Worm (Caenorhabditis elegans) whole organism, L4 larva: ENCODE results near the gene Y102A11A.3.

Experiments
- F37D6.2 ChIP-seq: sonication (generic microtip); optimal IDR thresholded peaks from 2 replicates; lab custom pipeline; 2016; ENCODE audit warnings: mild to moderate bottlenecking, missing genetic modification characterization, missing compliant biosample characterization
- F44E2.7 ChIP-seq: fragments of 200-800 bp; sonication (Bioruptor generic); IDR thresholded peaks from 2 replicates; pipeline ENCODE4 v2.1.2; 2022; ENCODE audit warnings: missing genetic modification characterization, missing compliant biosample characterization
- ZK337.2 ChIP-seq: fragments of 200-800 bp; sonication (Bioruptor generic); IDR thresholded peaks from 2 replicates; pipeline ENCODE4 v1.3.6; 2022; ENCODE audit warnings: missing genetic modification reagents, missing genetic modification characterization, missing compliant biosample characterization
- aha-1 ChIP-seq: fragments of 150-350 bp; peaks from one replicate; lab custom pipeline; 2014; ENCODE audit warnings: missing biosample characterization, missing genetic modification characterization
- ama-1 ChIP-seq: fragments of 150-350 bp; optimal IDR thresholded peaks from 2 replicates; lab custom pipeline; 2014; ENCODE audit warnings: inconsistent platforms, mixed read lengths
- ceh-20 ChIP-seq: fragments of 200-800 bp; sonication (Bioruptor generic); IDR thresholded peaks from 2 replicates; pipeline ENCODE4 v1.3.6; 2022; ENCODE audit warnings: missing genetic modification reagents, missing genetic modification characterization, missing compliant biosample characterization
- ceh-28 ChIP-seq: fragments of 150-350 bp; optimal IDR thresholded peaks from 2 replicates; lab custom pipeline; 2014; ENCODE audit warnings: missing biosample characterization, missing genetic modification reagents, missing genetic modification characterization
- ceh-44 ChIP-seq: fragments of 200-800 bp; sonication (Bioruptor generic); IDR thresholded peaks from 2 replicates; pipeline ENCODE4 v1.3.6; 2022; ENCODE audit warnings: missing genetic modification reagents, missing genetic modification characterization, missing compliant biosample characterization
- ceh-62 ChIP-seq: sonication (generic microtip); optimal IDR thresholded peaks from 2 replicates; lab custom pipeline; 2017; ENCODE audit warnings: missing biosample characterization, missing genetic modification characterization
- ces-1 ChIP-seq: fragments of 150-350 bp; sonication (generic microtip); optimal IDR thresholded peaks from 4 replicates; lab custom pipeline; 2014; ENCODE audit warnings: missing biosample characterization, missing genetic modification reagents, missing genetic modification characterization
- daf-16 ChIP-seq, 3 experiments: sonication (generic microtip); optimal IDR thresholded peaks; 2 replicates each; lab custom pipeline; 2016 to 2017; ENCODE audit warnings: missing genetic modification characterization in 3 of 3, missing genetic modification reagents in 3 of 3, mild to moderate bottlenecking in 2 of 3, missing compliant biosample characterization in 2 of 3, missing biosample characterization in 1 of 3, moderate library complexity in 1 of 3
- daf-8 ChIP-seq: fragments of 200-800 bp; sonication (Bioruptor generic); IDR thresholded peaks from 2 replicates; pipeline ENCODE4 v1.3.6; 2022; ENCODE audit warnings: missing genetic modification characterization, missing compliant biosample characterization
- dmd-8 ChIP-seq: fragments of 200-800 bp; sonication (Bioruptor generic); IDR thresholded peaks from 2 replicates; pipeline ENCODE4 v1.3.6; 2022; ENCODE audit warnings: missing genetic modification characterization, missing compliant biosample characterization
- dpl-1 ChIP-seq: fragments of 150-350 bp; optimal IDR thresholded peaks from 2 replicates; lab custom pipeline; 2014; ENCODE audit warnings: missing biosample characterization, missing genetic modification reagents, missing genetic modification characterization
- duxl-1 ChIP-seq: sonication (generic microtip); optimal IDR thresholded peaks from 2 replicates; lab custom pipeline; 2016; ENCODE audit warnings: mild to moderate bottlenecking, missing genetic modification characterization, moderate library complexity, missing compliant biosample characterization; ENCODE audit not compliant: poor library complexity
- fkh-10 ChIP-seq: fragments of 150-350 bp; optimal IDR thresholded peaks from 2 replicates; lab custom pipeline; 2014; ENCODE audit warnings: missing biosample characterization, missing genetic modification reagents, missing genetic modification characterization
- lin-15B ChIP-seq: fragments of 150-350 bp; sonication (generic microtip); optimal IDR thresholded peaks from 3 replicates; lab custom pipeline; 2014; ENCODE audit warnings: missing biosample characterization, missing genetic modification characterization
- lin-38 ChIP-seq: fragments of 200-800 bp; sonication (Bioruptor generic); IDR thresholded peaks from 2 replicates; pipeline ENCODE4 v1.3.6; 2022; ENCODE audit warnings: missing genetic modification reagents, missing genetic modification characterization, missing compliant biosample characterization
- lsy-2 ChIP-seq, 2 experiments: fragments of 150-350 bp in 1 of 2; sonication (generic microtip) in 1 of 2; optimal IDR thresholded peaks; 2 replicates each; lab custom pipeline; 2014 to 2017; ENCODE audit warnings: missing biosample characterization in 2 of 2, missing genetic modification characterization in 2 of 2
- mes-2 ChIP-seq: sonication (generic microtip); optimal IDR thresholded peaks from 2 replicates; lab custom pipeline; 2016; ENCODE audit warnings: missing genotype, mild to moderate bottlenecking, missing genetic modification characterization, missing compliant biosample characterization; ENCODE audit not compliant: poor library complexity, severe bottlenecking
- nhr-102 ChIP-seq: sonication (generic microtip); optimal IDR thresholded peaks from 2 replicates; lab custom pipeline; 2016; ENCODE audit warnings: mild to moderate bottlenecking, missing genetic modification characterization, moderate library complexity, missing compliant biosample characterization
- nhr-11 ChIP-seq: fragments of 150-350 bp; optimal IDR thresholded peaks from 2 replicates; lab custom pipeline; 2014; ENCODE audit warnings: missing biosample characterization, missing genetic modification characterization
- nhr-41 ChIP-seq: fragments of 200-800 bp; sonication (Bioruptor generic); IDR thresholded peaks from 2 replicates; pipeline ENCODE4 v1.3.6; 2022; ENCODE audit warnings: missing genetic modification reagents, missing genetic modification characterization, missing compliant biosample characterization
- nhr-42 ChIP-seq: fragments of 200-800 bp; sonication (Bioruptor generic); IDR thresholded peaks from 2 replicates; pipeline ENCODE4 v1.3.6; 2022; ENCODE audit warnings: missing genetic modification characterization, missing compliant biosample characterization
- rbr-2 ChIP-seq: sonication (generic microtip); optimal IDR thresholded peaks from 2 replicates; lab custom pipeline; 2016; ENCODE audit warnings: missing genotype, missing genetic modification characterization, missing compliant biosample characterization
- saeg-2 ChIP-seq: fragments of 200-800 bp; sonication (Bioruptor generic); IDR thresholded peaks from 2 replicates; pipeline ENCODE4 v1.3.6; 2022; ENCODE audit warnings: missing genetic modification reagents, missing genetic modification characterization, missing compliant biosample characterization
- sdz-12 ChIP-seq: fragments of 200-800 bp; sonication (Bioruptor generic); optimal IDR thresholded peaks from 2 replicates; lab custom pipeline; 2018; ENCODE audit warnings: mild to moderate bottlenecking, missing genetic modification characterization, missing compliant biosample characterization
- set-16 ChIP-seq: fragments of 200-800 bp; sonication (Bioruptor generic); IDR thresholded peaks from 2 replicates; pipeline ENCODE4 v1.3.6; 2022; ENCODE audit warnings: missing genetic modification reagents, missing genetic modification characterization, missing compliant biosample characterization
- skn-1 ChIP-seq: fragments of 150-350 bp; optimal IDR thresholded peaks from 2 replicates; lab custom pipeline; 2014; ENCODE audit warnings: missing biosample characterization, missing genetic modification characterization
- spr-1 ChIP-seq: sonication (generic microtip); optimal IDR thresholded peaks from 2 replicates; lab custom pipeline; 2016; ENCODE audit warnings: mild to moderate bottlenecking, missing genetic modification characterization, missing compliant biosample characterization
- unc-130 ChIP-seq: sonication (generic microtip); optimal IDR thresholded peaks from 2 replicates; lab custom pipeline; 2016; ENCODE audit warnings: missing genetic modification reagents, missing genetic modification characterization, missing compliant biosample characterization
- unc-62 ChIP-seq, 3 experiments: fragments of 150-350 bp in 1 of 3; sonication (generic microtip); optimal IDR thresholded peaks in 2 of 3; peaks in 1 of 3; 1 replicate in 1 of 3; 2 replicates in 2 of 3; lab custom pipeline; 2014 to 2017; ENCODE audit warnings: missing biosample characterization in 3 of 3, missing genetic modification characterization in 3 of 3, missing genetic modification reagents in 3 of 3, missing genotype in 1 of 3
- zfp-2 ChIP-seq: sonication (generic microtip); optimal IDR thresholded peaks from 2 replicates; lab custom pipeline; 2016; ENCODE audit warnings: mild to moderate bottlenecking, missing genetic modification characterization, missing compliant biosample characterization
- zfp-3 ChIP-seq: fragments of 200-800 bp; sonication (Bioruptor generic); conservative IDR thresholded peaks from 2 replicates; pipeline ENCODE4 v1.3.6; 2022; ENCODE audit warnings: missing genetic modification reagents, missing genetic modification characterization, missing compliant biosample characterization
- zip-11 ChIP-seq: fragments of 200-800 bp; sonication (Bioruptor generic); IDR thresholded peaks from 2 replicates; pipeline ENCODE4 v1.3.6; 2022; ENCODE audit warnings: missing genetic modification characterization, missing compliant biosample characterization
- ztf-7 ChIP-seq: fragments of 150-350 bp; optimal IDR thresholded peaks from 2 replicates; lab custom pipeline; 2014; ENCODE audit warnings: missing biosample characterization, missing genetic modification characterization

The Y102A11A.3 gene

DNA sequence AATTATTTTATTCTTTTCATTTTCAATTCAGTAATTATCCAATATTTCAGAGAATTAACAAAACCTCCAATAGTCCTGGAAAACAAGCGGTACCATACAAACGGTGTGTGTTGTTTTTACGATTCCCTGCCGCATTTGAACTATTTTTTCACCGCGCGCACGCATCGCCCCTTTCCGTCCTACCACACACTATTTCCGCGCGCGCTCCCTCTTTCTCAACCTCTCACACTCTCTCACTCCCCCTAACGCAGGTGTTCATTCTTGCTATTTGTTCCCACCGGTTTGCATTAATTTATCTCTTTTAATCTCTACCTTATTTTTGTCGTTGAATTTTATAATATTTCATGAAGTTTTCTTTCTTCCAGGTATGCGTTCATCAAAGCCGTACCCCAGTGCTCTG, 41.2 kb upstream of the Y102A11A.3 start, which contains the start of gene F52D2.12:
Gene F52D2.12, plus strand, starts transcription at position 307 of the 400 bp plus-strand sequence.
- TF ChIP-seq duxl-1 (tag; lab: Kevin White, UChicago), result peak; percentile 91
- TF ChIP-seq F37D6.2 (tag; lab: Kevin White, UChicago), result no peak
- TF ChIP-seq saeg-2 (GFP tag; lab: Robert Waterston, UW), result no peak
- TF ChIP-seq zip-11 (GFP tag; lab: Robert Waterston, UW), result no peak

DNA sequence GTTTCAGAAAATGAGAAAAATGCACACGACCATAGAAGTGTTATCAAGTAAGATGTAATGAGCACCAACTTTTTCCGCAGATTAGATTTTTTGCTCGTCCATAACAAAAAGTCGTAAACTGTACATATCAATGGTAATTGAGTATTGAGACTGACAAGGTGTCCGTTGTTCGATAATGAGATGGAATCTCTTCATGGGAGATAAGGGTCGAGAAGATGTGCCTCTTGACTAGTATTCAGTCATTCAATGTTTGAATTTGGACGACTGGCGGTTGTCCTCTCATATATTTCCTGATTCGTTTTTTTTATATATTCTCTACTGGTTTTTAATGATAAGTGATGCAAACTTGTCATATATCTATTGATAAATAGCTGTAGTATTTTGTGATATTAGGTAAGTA, 37.3 kb upstream of the Y102A11A.3 start:
- TF ChIP-seq daf-8 (GFP tag; lab: Robert Waterston, UW) (no peak), dpl-1 (GFP tag; lab: Kevin White, UChicago) (no peak), lsy-2 (tag; optimal IDR thresholded peaks at IDR 0.05; lab: Kevin White, UChicago) (no peak), aha-1 (peak; percentile 20), ceh-28 (no peak), lin-38 (GFP tag; lab: Robert Waterston, UW) (no peak)

DNA sequence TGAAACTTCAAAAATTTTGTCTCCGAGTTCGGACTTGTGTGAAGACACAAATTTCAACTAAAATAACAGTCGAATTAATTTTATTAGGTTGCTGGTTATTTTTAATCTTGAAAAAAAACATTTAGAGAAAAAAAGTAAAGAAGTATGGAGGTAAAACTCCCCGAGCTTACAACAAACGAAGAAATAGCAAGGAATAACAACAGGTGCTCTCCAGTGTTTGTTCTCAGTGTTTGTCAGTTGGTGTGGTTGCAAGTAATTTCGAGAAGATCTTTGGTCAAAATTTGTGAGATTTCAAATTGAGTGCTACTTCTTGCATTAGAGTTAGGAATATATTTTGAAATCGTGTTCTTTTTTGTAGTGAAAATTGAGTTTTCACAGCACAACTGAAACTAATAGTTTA, 34.1 kb upstream of the Y102A11A.3 start:
- no peak for TF ChIP-seq ceh-28
- TF ChIP-seq ama-1 (lab: Kevin White, UChicago), result no peak
- TF ChIP-seq lin-15B (tag; lab: Kevin White, UChicago), result no peak
- TF ChIP-seq nhr-11 (tag; lab: Kevin White, UChicago), result no peak
- no peak for TF ChIP-seq zip-11 (GFP tag; lab: Robert Waterston, UW)
- TF ChIP-seq nhr-42 (GFP tag; lab: Robert Waterston, UW), result no peak
- no peak for TF ChIP-seq ceh-62 (tag; lab: Kevin White, UChicago)
- TF ChIP-seq spr-1 (tag; lab: Kevin White, UChicago), result no peak
- no peak for TF ChIP-seq zfp-3 (GFP tag; lab: Robert Waterston, UW)
- no peak for TF ChIP-seq ces-1
- TF ChIP-seq dmd-8, result no peak
- no peak for TF ChIP-seq ceh-20 (GFP tag; lab: Robert Waterston, UW)
- TF ChIP-seq ZK337.2, result no peak
- no peak for TF ChIP-seq set-16 (GFP tag; lab: Robert Waterston, UW)
- no peak for TF ChIP-seq nhr-41 (GFP tag; lab: Robert Waterston, UW)
- no peak for TF ChIP-seq unc-130
- no peak for TF ChIP-seq nhr-102 (tag; lab: Kevin White, UChicago)
- no peak for TF ChIP-seq unc-62 (GFP tag; optimal IDR thresholded peaks at IDR 0.05 in 1 of 2; lab: Kevin White, UChicago)
- TF ChIP-seq unc-62 (tag; optimal IDR thresholded peaks at IDR 0.05; lab: Kevin White, UChicago), result no peak

DNA sequence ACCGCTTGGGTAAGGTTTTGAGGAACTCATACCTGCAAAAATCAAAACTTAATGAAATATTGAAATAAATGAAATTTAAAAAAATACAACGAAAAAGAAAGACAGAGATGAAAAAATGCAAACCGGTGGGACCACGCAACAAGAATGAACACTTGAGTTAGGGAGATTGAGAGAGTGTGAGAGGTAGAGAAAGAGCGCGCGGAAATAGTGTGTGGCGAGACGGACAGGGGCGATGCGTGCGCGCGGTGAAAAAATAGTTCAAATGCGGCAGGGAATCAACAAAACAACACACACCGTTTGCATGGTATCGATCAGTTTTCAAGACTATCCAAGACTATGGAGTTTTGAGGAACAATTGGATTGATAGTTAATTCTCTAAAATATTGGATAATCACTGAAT, 29.4 kb upstream of the Y102A11A.3 start, which contains the start of gene meg-3:
Gene meg-3, minus strand, starts transcription at position 32 of the 400 bp plus-strand sequence.
- TF ChIP-seq unc-62 (GFP tag; optimal IDR thresholded peaks at IDR 0.05 in 1 of 2; lab: Kevin White, UChicago) (no peak), unc-62 (tag; optimal IDR thresholded peaks at IDR 0.05; lab: Kevin White, UChicago) (no peak), duxl-1 (tag; lab: Kevin White, UChicago) (peak; percentile 99), fkh-10 (GFP tag; lab: Kevin White, UChicago) (no peak), daf-16 (GFP tag; optimal IDR thresholded peaks at IDR 0.05; lab: Kevin White, UChicago) (peak in 1 of 2 experiments; percentile 26), daf-16 (tag; optimal IDR thresholded peaks at IDR 0.05; lab: Kevin White, UChicago) (no peak)
- TF ChIP-seq, all 104 proteins: peak for 2

DNA sequence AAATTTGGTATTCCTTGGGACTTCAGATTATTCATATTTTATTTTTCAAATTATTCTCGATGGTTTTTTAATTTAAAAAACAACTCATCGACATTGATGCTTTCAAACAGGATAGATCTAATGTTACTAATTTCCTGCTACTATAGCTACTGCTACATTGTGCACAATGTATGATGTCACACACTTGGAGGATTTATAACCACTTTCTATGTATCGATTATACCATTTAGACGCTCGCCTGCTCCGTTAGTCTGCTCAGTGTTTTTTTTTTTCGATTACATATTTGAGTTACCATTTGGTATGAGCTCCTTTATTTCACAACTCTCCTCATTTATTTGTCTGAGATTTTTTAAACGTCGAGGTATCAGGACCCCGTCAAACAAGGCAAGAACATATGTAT, 28.5 kb upstream of the Y102A11A.3 start, which contains the start of gene Y40A1A.2:
Gene Y40A1A.2, plus strand, starts transcription at position 301 of the 400 bp plus-strand sequence.
- TF ChIP-seq ceh-44 (GFP tag; lab: Robert Waterston, UW), result no peak
- no peak for TF ChIP-seq dpl-1 (GFP tag; lab: Kevin White, UChicago)
- TF ChIP-seq ces-1, result no peak
- no peak for TF ChIP-seq ztf-7
- TF ChIP-seq daf-16 (GFP tag; optimal IDR thresholded peaks at IDR 0.05; lab: Kevin White, UChicago), result no peak
- TF ChIP-seq daf-16 (tag; optimal IDR thresholded peaks at IDR 0.05; lab: Kevin White, UChicago), result no peak
- TF ChIP-seq zfp-2, result no peak
- no peak for TF ChIP-seq rbr-2 (tag; lab: Kevin White, UChicago)
- TF ChIP-seq ZK337.2, result no peak
- no peak for TF ChIP-seq F44E2.7
- TF ChIP-seq mes-2 (tag; lab: Kevin White, UChicago), result no peak
- TF ChIP-seq sdz-12 (GFP tag; lab: Kevin White, UChicago), result no peak
- TF ChIP-seq nhr-102 (tag; lab: Kevin White, UChicago), result no peak
- TF ChIP-seq skn-1 (tag; lab: Kevin White, UChicago), result no peak
